Worm (Caenorhabditis elegans) whole organism, midembryonic: ENCODE data around the gene K11E4.6.

Experiments
- klf-2 ChIP-seq: fragments of 200-800 bp; sonication (Bioruptor generic); conservative IDR thresholded peaks from 2 replicates; pipeline ENCODE4 v1.3.6; 2022; ENCODE audit warnings: missing genetic modification reagents, missing genetic modification characterization, missing compliant biosample characterization
- ref-1 ChIP-seq: fragments of 200-800 bp; sonication (Bioruptor generic); conservative IDR thresholded peaks from 2 replicates; pipeline ENCODE4 v1.3.6; 2022; ENCODE audit warnings: missing genetic modification reagents, missing genetic modification characterization, missing compliant biosample characterization

- no peak for TF ChIP-seq klf-2 (GFP tag; lab: Robert Waterston, UW)
- no peak for TF ChIP-seq ref-1 (GFP tag; lab: Robert Waterston, UW)
These were observed 48.3 kb downstream of the K11E4.6 start for ce11 chrX:13772734-13773133.
